Worm (Caenorhabditis elegans): Measurements from ENCODE around the gene ced-4.

Gene ced-4

DNA sequence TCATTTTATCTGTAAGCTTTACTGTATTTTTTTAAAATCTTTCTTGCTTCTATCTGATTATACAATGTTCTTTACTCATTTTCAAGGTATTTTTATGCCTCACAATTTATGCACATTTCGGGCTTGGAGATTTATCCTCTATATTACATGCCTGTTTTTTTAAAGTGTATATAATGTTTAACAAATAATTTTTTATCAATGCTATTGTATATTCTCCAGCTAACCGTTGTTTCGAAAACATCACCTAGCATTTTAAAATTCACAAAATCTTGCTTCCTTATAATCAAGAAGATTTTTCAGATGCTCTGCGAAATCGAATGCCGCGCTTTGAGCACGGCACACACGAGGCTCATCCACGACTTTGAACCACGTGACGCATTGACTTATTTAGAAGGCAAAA, at the start of gene ced-4:
Gene ced-4, plus strand, starts transcription at position 301 of the 400 bp plus-strand sequence.
- no peak for TF ChIP-seq sptf-1 (tag; optimal IDR thresholded peaks at IDR 0.05)

DNA sequence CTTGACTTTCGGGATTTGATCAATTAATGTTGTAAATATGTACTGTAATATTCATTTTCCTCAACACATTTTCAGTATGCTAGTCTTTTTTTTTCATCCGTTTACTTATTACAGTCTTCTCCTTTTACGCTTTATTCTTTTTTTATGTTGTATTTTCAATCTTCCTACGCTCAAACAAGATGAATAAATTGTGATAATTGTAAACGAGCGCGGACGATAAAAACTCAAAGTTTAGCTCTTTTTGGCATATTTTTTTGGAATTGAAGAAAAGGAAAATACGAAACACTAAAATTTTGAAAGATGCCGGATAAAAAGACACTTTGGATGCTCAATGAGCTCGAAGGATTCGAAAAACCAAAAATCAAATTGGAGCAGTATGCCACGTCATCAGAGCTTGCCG, 49.4 kb upstream of the ced-4 start, which contains the start of gene metl-5:
Gene metl-5, plus strand, starts transcription at position 301 of the 400 bp plus-strand sequence.
- no peak for TF ChIP-seq flh-1 (GFP tag; optimal IDR thresholded peaks at IDR 0.05)
- TF ChIP-seq unc-39 (tag; optimal IDR thresholded peaks at IDR 0.05), result no peak

DNA sequence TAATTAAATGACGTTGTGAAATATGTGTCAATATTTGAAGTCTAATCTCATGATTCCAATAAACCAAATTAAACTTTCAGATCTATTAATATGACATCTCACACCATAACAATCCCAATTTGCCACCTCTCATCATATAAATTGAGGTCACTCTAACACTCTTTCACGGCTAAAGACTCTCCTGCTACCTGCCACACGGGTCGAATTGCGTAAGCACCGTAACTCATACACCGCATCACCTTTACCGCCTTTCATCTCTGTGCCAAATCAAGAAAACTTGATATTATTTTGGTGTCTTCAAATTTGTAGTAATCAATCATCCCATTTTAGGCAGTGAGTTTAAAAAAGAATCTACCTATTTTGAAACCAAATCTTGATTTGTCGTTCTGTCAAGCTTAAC, 45.8 kb upstream of the ced-4 start:
- TF ChIP-seq zip-8 (tag; optimal IDR thresholded peaks at IDR 0.05) (no peak), nhr-2 (tag; optimal IDR thresholded peaks at IDR 0.05) (peak; percentile 95)

DNA sequence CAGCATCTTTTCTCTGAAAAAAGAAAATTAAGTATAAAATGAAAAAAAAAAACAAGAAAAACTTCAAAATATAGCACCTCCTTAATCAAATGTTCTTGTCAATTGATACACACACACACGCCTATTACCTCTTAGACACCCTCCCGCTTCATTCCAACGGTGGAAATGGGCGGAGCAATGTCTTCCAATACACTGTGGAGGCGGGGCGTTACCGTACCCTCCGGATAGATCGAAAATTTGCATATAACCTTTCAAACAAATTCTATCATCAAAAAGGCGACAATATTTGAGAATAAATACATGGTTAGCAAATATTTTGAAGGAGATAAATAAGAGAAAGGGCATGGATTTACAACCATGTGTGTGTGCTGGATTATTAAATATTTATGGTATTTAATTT, 44.0 kb upstream of the ced-4 start:
- TF ChIP-seq bed-3 (GFP tag; optimal IDR thresholded peaks at IDR 0.05), result no peak
- no peak for TF ChIP-seq tbx-8 (GFP tag; optimal IDR thresholded peaks at IDR 0.05)
- no peak for TF ChIP-seq pha-4 (tag; optimal IDR thresholded peaks at IDR 0.05)
- peak; percentile 87 for TF ChIP-seq lsy-2 (tag; optimal IDR thresholded peaks at IDR 0.05)
- no peak for TF ChIP-seq snpc-4 (tag; optimal IDR thresholded peaks at IDR 0.05)
- no peak for TF ChIP-seq ces-1 (GFP tag; optimal IDR thresholded peaks at IDR 0.05)
- TF ChIP-seq ceh-43 (GFP tag; optimal IDR thresholded peaks at IDR 0.05), result no peak
- no peak for TF ChIP-seq nhr-12 (tag; optimal IDR thresholded peaks at IDR 0.05)

DNA sequence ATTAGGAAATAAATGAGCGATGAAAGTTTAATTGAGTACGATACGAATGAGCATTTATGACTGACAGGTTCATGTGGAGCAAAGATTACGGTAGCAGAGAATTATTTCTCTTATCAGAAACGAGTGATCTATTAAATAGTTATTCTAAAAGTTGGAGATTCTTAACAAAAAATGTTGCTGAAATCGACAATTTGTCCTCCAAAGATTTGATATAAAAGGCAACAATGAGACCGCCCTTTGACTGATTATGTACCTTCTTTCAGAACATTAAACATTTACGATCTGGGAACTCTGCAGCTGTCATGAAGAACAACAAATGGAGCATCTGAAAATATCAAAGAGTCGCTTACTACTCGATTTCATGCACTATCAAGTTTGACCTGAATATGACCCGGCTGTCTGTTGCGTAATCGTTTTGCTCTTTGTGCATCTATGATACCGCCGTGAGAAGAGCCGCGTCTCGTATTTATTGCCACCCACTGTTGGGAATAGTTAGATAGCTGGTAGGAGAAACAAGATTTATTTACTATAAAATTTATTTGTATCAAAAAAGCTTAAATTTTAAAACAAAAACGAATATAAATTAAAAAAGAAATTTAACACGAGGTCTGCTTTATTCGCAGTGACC, 42.5 kb upstream of the ced-4 start, which contains the start of gene pal-1:
Gene pal-1, minus strand, starts transcription at position 51 of the 628 bp plus-strand sequence.
- TF ChIP-seq unc-62 (GFP tag; optimal IDR thresholded peaks at IDR 0.05), result no peak
- peak; percentile 53 for TF ChIP-seq nhr-2 (tag; optimal IDR thresholded peaks at IDR 0.05)
- TF ChIP-seq nhr-237 (tag; optimal IDR thresholded peaks at IDR 0.05), result no peak
- no peak for TF ChIP-seq cnd-1 (tag; optimal IDR thresholded peaks at IDR 0.05)
- no peak for TF ChIP-seq pha-4 (tag; optimal IDR thresholded peaks at IDR 0.05)
- TF ChIP-seq nhr-28 (tag; optimal IDR thresholded peaks at IDR 0.05), result no peak
- peak; percentile 60 for TF ChIP-seq zip-8 (tag; optimal IDR thresholded peaks at IDR 0.05)

DNA sequence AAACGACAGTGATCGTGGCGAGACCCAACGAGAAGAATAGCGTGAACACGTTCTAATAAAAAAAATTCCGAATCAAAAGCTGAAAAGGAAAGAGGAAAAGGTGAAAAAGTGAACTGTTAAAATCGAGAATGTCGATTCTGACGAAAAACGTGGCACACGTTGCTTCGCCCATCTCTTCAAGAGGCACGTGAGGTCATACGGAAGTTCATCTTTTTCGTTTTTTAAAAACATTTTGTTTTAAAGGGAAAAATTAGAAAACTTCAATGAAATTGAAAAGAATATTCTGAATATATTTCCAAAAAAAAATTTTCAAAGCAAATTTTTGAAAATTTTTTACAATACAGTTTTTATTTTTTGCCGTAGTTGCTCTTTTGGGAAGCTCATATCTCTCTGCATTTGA, 40.9 kb upstream of the ced-4 start, which contains the start of gene C38D4.7:
Gene C38D4.7, minus strand, starts transcription at position 101 of the 400 bp plus-strand sequence.
- TF ChIP-seq zip-8 (tag; optimal IDR thresholded peaks at IDR 0.05) (no peak), bed-3 (GFP tag; optimal IDR thresholded peaks at IDR 0.05) (no peak), sem-2 (GFP tag; optimal IDR thresholded peaks at IDR 0.05) (no peak), M03D4.4 (tag; optimal IDR thresholded peaks at IDR 0.05) (no peak), hlh-1 (tag; optimal IDR thresholded peaks at IDR 0.05) (no peak), lin-13 (tag; optimal IDR thresholded peaks at IDR 0.05) (no peak)

DNA sequence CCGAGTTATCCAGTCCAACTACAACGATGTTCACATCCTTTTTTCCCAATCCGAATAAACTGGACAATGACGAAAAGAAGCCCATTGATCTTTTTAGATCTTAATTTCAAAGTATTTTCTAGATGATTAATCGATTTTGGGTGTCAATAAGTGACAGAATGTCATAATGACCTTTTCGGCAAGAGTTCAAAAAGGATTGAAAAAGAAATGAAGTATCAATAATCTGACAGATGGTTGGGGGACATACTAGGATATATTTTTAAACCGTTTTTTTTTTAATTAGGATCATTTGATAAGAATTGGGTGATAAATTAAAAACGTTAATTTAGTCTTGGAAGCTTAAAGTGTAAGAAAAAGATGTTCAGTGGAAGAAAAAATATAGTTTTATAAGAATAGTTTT, 37.4 kb upstream of the ced-4 start, which contains the start of gene arl-6:
Gene arl-6, minus strand, starts transcription at position 101 of the 400 bp plus-strand sequence.
- no peak for TF ChIP-seq nhr-28 (tag; optimal IDR thresholded peaks at IDR 0.05)
- no peak for TF ChIP-seq lsy-2 (tag; optimal IDR thresholded peaks at IDR 0.05)
- no peak for TF ChIP-seq unc-62 (GFP tag; optimal IDR thresholded peaks at IDR 0.05)
- TF ChIP-seq sem-2 (GFP tag; optimal IDR thresholded peaks at IDR 0.05), result no peak
- no peak for TF ChIP-seq cnd-1 (tag; optimal IDR thresholded peaks at IDR 0.05)
- TF ChIP-seq bed-3 (GFP tag; optimal IDR thresholded peaks at IDR 0.05), result no peak
- TF ChIP-seq ztf-11 (tag; optimal IDR thresholded peaks at IDR 0.05), result no peak
- TF ChIP-seq mep-1 (tag; optimal IDR thresholded peaks at IDR 0.05), result no peak
- no peak for TF ChIP-seq mls-2 (tag; optimal IDR thresholded peaks at IDR 0.05)
- TF ChIP-seq nhr-237 (tag; optimal IDR thresholded peaks at IDR 0.05), result no peak
- no peak for TF ChIP-seq nhr-12 (tag; optimal IDR thresholded peaks at IDR 0.05)
- TF ChIP-seq elt-1 (tag; optimal IDR thresholded peaks at IDR 0.05; ENCODE audit: borderline replicate concordance, insufficient read depth), result no peak
- TF ChIP-seq nhr-2 (tag; optimal IDR thresholded peaks at IDR 0.05), result no peak
- no peak for TF ChIP-seq ceh-83 (GFP tag; optimal IDR thresholded peaks at IDR 0.05)
- no peak for TF ChIP-seq lin-32 (GFP tag; optimal IDR thresholded peaks at IDR 0.05)
